Worm (Caenorhabditis elegans): ENCODE measurements around the gene icd-1.

- TF ChIP-seq unc-62 (GFP tag; optimal IDR thresholded peaks at IDR 0.05) (no peak), ama-1 (optimal IDR thresholded peaks at IDR 0.05) (no peak), ama-1 (GFP tag; optimal IDR thresholded peaks at IDR 0.05) (no peak), F10E7.11 (tag; optimal IDR thresholded peaks at IDR 0.05) (no peak), F22D6.2 (tag; optimal IDR thresholded peaks at IDR 0.05) (no peak)
Measured at ce11 chrII:6560291-6560690, 28.2 kb downstream of the icd-1 start.
